Fruit fly (Drosophila melanogaster) whole organism, embryonic: ENCODE results near the gene CG17819.
A peak's percentile ranks its signal among the peaks of the same experiment; 100 is the strongest.

Source experiments
- CG10431 ChIP-seq: fragments of 200-800 bp; sonication (Bioruptor generic); optimal IDR thresholded peaks from 3 replicates; lab custom pipeline; 2018; ENCODE audit warnings: missing biosample characterization, mild to moderate bottlenecking, missing genetic modification characterization
- CG12769 ChIP-seq: fragments of 200-800 bp; sonication (Bioruptor generic); optimal IDR thresholded peaks from 2 replicates; lab custom pipeline; 2019; ENCODE audit warnings: missing biosample characterization, mild to moderate bottlenecking, missing genetic modification characterization, moderate library complexity
- CG14441 ChIP-seq: fragments of 200-800 bp; sonication (Bioruptor generic); IDR thresholded peaks from 2 replicates; pipeline ENCODE4 v1.3.6; 2022; ENCODE audit warnings: missing biosample characterization, missing genetic modification characterization
- CG15269 ChIP-seq: fragments of 200-800 bp; sonication (Bioruptor generic); optimal IDR thresholded peaks from 2 replicates; lab custom pipeline; 2018; ENCODE audit warnings: missing biosample characterization, mild to moderate bottlenecking, missing genetic modification characterization, moderate library complexity
- CG1529 ChIP-seq: fragments of 200-800 bp; sonication (Bioruptor generic); optimal IDR thresholded peaks from 3 replicates; lab custom pipeline; 2018; ENCODE audit warnings: missing biosample characterization, missing genetic modification characterization
- CG15601 ChIP-seq: fragments of 200-800 bp; sonication (Bioruptor generic); optimal IDR thresholded peaks from 3 replicates; lab custom pipeline; 2019; ENCODE audit warnings: missing biosample characterization, mild to moderate bottlenecking, missing genetic modification characterization, moderate library complexity
- CG43689 ChIP-seq: fragments of 200-800 bp; sonication (Bioruptor generic); IDR thresholded peaks from 2 replicates; pipeline ENCODE4 v1.3.6; 2022; ENCODE audit warnings: missing biosample characterization, missing genetic modification characterization
- CG6813 ChIP-seq: fragments of 200-800 bp; sonication (Bioruptor generic); optimal IDR thresholded peaks from 2 replicates; lab custom pipeline; 2017; ENCODE audit warnings: missing biosample characterization, missing genetic modification characterization, mild to moderate bottlenecking, moderate library complexity, missing genetic modification reagents
- CG7372 ChIP-seq: fragments of 200-800 bp; sonication (Bioruptor generic); IDR thresholded peaks from 2 replicates; pipeline ENCODE4 v1.3.6; 2022; ENCODE audit warnings: missing biosample characterization, missing genetic modification characterization
- CG7839 ChIP-seq: fragments of 200-800 bp; sonication (Bioruptor generic); optimal IDR thresholded peaks from 3 replicates; lab custom pipeline; 2018; ENCODE audit warnings: missing biosample characterization, mild to moderate bottlenecking, missing genetic modification characterization, moderate library complexity
- CG7963 ChIP-seq: fragments of 200-800 bp; sonication (Bioruptor generic); IDR thresholded peaks from 3 replicates; pipeline ENCODE4 v1.3.6; 2022; ENCODE audit warnings: missing biosample characterization, missing genetic modification characterization; ENCODE audit not compliant: partially characterized antibody
- CG8290 ChIP-seq, 3 experiments: fragments of 200-800 bp; sonication (Bioruptor generic); optimal IDR thresholded peaks; 2 replicates each; lab custom pipeline; 2016 to 2019; ENCODE audit warnings: missing biosample characterization in 3 of 3, missing genetic modification characterization in 3 of 3, mild to moderate bottlenecking in 2 of 3, moderate library complexity in 1 of 3
- CG8765 ChIP-seq: fragments of 200-800 bp; sonication (Bioruptor generic); IDR thresholded peaks from 2 replicates; pipeline ENCODE4 v1.3.6; 2022; ENCODE audit warnings: missing biosample characterization, missing genetic modification characterization
- CG9817 ChIP-seq: fragments of 200-800 bp; sonication (Bioruptor generic); optimal IDR thresholded peaks from 2 replicates; lab custom pipeline; 2018; ENCODE audit warnings: missing biosample characterization, mild to moderate bottlenecking, missing genetic modification characterization, moderate library complexity
- Dbx ChIP-seq: fragments of 200-800 bp; sonication (Bioruptor generic); IDR thresholded peaks from 3 replicates; pipeline ENCODE4 v1.3.6; 2022; ENCODE audit warnings: missing biosample characterization, missing genetic modification characterization
- Dip2 ChIP-seq: fragments of 200-800 bp; sonication (Bioruptor generic); IDR thresholded peaks from 2 replicates; pipeline ENCODE4 v1.3.6; 2022; ENCODE audit warnings: missing biosample characterization, missing genetic modification characterization
- Gug ChIP-seq: fragments of 200-800 bp; sonication (Bioruptor generic); IDR thresholded peaks from 4 replicates; pipeline ENCODE4 v1.3.6; 2022; ENCODE audit warnings: missing biosample characterization, missing genetic modification characterization
- HmgD ChIP-seq: fragments of 200-800 bp; sonication (Bioruptor generic); optimal IDR thresholded peaks from 3 replicates; lab custom pipeline; 2016; ENCODE audit warnings: missing biosample characterization, missing genetic modification characterization
- Hr78 ChIP-seq, 2 experiments: fragments of 200-800 bp in 1 of 2; fragments of >200 bp in 1 of 2; sonication (Bioruptor generic) in 1 of 2; optimal IDR thresholded peaks; 2 replicates each; lab custom pipeline; 2017 to 2019; ENCODE audit warnings: missing biosample characterization in 2 of 2, missing genetic modification characterization in 2 of 2, mild to moderate bottlenecking in 1 of 2, moderate library complexity in 1 of 2
- MTF-1 ChIP-seq: fragments of 200-800 bp; sonication (Bioruptor generic); optimal IDR thresholded peaks from 2 replicates; lab custom pipeline; 2018; ENCODE audit warnings: missing biosample characterization, mild to moderate bottlenecking, missing genetic modification characterization, borderline replicate concordance
- Mad ChIP-seq: fragments of 200-800 bp; sonication (Bioruptor generic); optimal IDR thresholded peaks from 2 replicates; lab custom pipeline; 2016; ENCODE audit warnings: missing biosample characterization, missing genetic modification characterization
- Ravus ChIP-seq: fragments of 200-800 bp; sonication (Bioruptor generic); IDR thresholded peaks from 2 replicates; pipeline ENCODE4 v1.3.6; 2022; ENCODE audit warnings: missing biosample characterization, missing genetic modification characterization
- Scr ChIP-seq: fragments of 200-800 bp; sonication (Bioruptor generic); IDR thresholded peaks from 2 replicates; pipeline ENCODE4 v1.3.6; 2022; ENCODE audit warnings: missing biosample characterization, missing genetic modification characterization; ENCODE audit not compliant: partially characterized antibody
- Ssrp ChIP-seq: fragments of 200-800 bp; sonication (Bioruptor generic); optimal IDR thresholded peaks from 2 replicates; lab custom pipeline; 2018; ENCODE audit warnings: missing biosample characterization, mild to moderate bottlenecking, missing genetic modification characterization, moderate library complexity
- TFAM ChIP-seq: fragments of 200-800 bp; sonication (Bioruptor generic); optimal IDR thresholded peaks from 2 replicates; lab custom pipeline; 2017; ENCODE audit warnings: missing biosample characterization, missing genetic modification characterization, inconsistent platforms
- ap ChIP-seq: fragments of 200-800 bp; sonication (Bioruptor generic); IDR thresholded peaks from 2 replicates; pipeline ENCODE4 v1.3.6; 2022; ENCODE audit warnings: missing biosample characterization, missing genetic modification characterization
- bigmax ChIP-seq: fragments of 200-800 bp; sonication (Bioruptor generic); optimal IDR thresholded peaks from 2 replicates; lab custom pipeline; 2018; ENCODE audit warnings: missing biosample characterization, mild to moderate bottlenecking, missing genetic modification characterization
- chif ChIP-seq, 2 experiments: fragments of 200-800 bp; sonication (Bioruptor generic); optimal IDR thresholded peaks; 3 replicates each; lab custom pipeline; 2016; ENCODE audit warnings: missing biosample characterization in 2 of 2, missing genetic modification characterization in 2 of 2
- croc ChIP-seq: fragments of 200-800 bp; sonication (Bioruptor generic); conservative IDR thresholded peaks from 3 replicates; pipeline ENCODE4 v1.3.6; 2022; ENCODE audit warnings: missing biosample characterization, missing genetic modification characterization
- crp ChIP-seq, 2 experiments: fragments of 200-800 bp; sonication (Bioruptor generic); optimal IDR thresholded peaks; 2 replicates in 1 of 2; 3 replicates in 1 of 2; lab custom pipeline; 2017; ENCODE audit warnings: missing biosample characterization in 2 of 2, missing genetic modification characterization in 2 of 2, mild to moderate bottlenecking in 1 of 2, moderate library complexity in 1 of 2
- gcm ChIP-seq: fragments of 200-800 bp; sonication (Bioruptor generic); optimal IDR thresholded peaks from 2 replicates; lab custom pipeline; 2019; ENCODE audit warnings: missing biosample characterization, mild to moderate bottlenecking, missing genetic modification characterization, moderate library complexity
- ind ChIP-seq: fragments of 200-800 bp; sonication (Bioruptor generic); optimal IDR thresholded peaks from 3 replicates; lab custom pipeline; 2016; ENCODE audit warnings: missing biosample characterization, missing genetic modification characterization
- jigr1 ChIP-seq: fragments of 200-800 bp; sonication (Bioruptor generic); IDR thresholded peaks from 3 replicates; pipeline ENCODE4 v1.3.6; 2022; ENCODE audit warnings: missing biosample characterization, missing genetic modification characterization
- klu ChIP-seq: fragments of 200-800 bp; sonication (Bioruptor generic); IDR thresholded peaks from 2 replicates; pipeline ENCODE4 v1.3.6; 2022; ENCODE audit warnings: missing biosample characterization, missing genetic modification characterization
- knrl ChIP-seq: fragments of 200-800 bp; sonication (Bioruptor generic); IDR thresholded peaks from 3 replicates; pipeline ENCODE4 v1.3.6; 2022; ENCODE audit warnings: missing biosample characterization, missing genetic modification characterization; ENCODE audit not compliant: partially characterized antibody
- pan ChIP-seq, 4 experiments: fragments of >200 bp in 3 of 4; fragments of 200-800 bp in 1 of 4; sonication (Bioruptor generic) in 1 of 4; optimal IDR thresholded peaks in 3 of 4; IDR thresholded peaks in 1 of 4; 2 replicates each; pipeline versions ENCODE4 v1.3.6 to Lab custom; 2017 to 2022; ENCODE audit warnings: missing biosample characterization in 2 of 4, missing genetic modification characterization in 2 of 4, mixed read lengths in 1 of 4
- prd ChIP-seq, 3 experiments: fragments of >200 bp in 2 of 3; fragments of 200-800 bp in 1 of 3; sonication (Bioruptor generic) in 1 of 3; optimal IDR thresholded peaks in 2 of 3; IDR thresholded peaks in 1 of 3; 2 replicates in 2 of 3; 3 replicates in 1 of 3; pipeline versions ENCODE4 v1.3.6 to Lab custom; 2017 to 2022; ENCODE audit warnings: missing biosample characterization in 1 of 3, missing genetic modification characterization in 1 of 3
- sd ChIP-seq: fragments of 200-800 bp; sonication (Bioruptor generic); optimal IDR thresholded peaks from 3 replicates; lab custom pipeline; 2018; ENCODE audit warnings: missing biosample characterization, mild to moderate bottlenecking, missing genetic modification characterization, moderate library complexity
- sens ChIP-seq: fragments of 200-800 bp; sonication (Bioruptor generic); peaks from one replicate; lab custom pipeline; 2016; ENCODE audit warnings: missing biosample characterization, missing genetic modification characterization
- seq ChIP-seq: fragments of 200-800 bp; sonication (Bioruptor generic); IDR thresholded peaks from 2 replicates; pipeline ENCODE4 v1.3.6; 2022; ENCODE audit warnings: missing biosample characterization, missing genetic modification characterization
- tio ChIP-seq: fragments of 200-800 bp; sonication (Bioruptor generic); optimal IDR thresholded peaks from 2 replicates; lab custom pipeline; 2017; ENCODE audit warnings: missing biosample characterization, missing genetic modification characterization, inconsistent platforms
- trem ChIP-seq: fragments of 200-800 bp; optimal IDR thresholded peaks from 3 replicates; lab custom pipeline; 2019; ENCODE audit warnings: missing biosample characterization, mild to moderate bottlenecking, missing genetic modification characterization, moderate library complexity
- ttk ChIP-seq: fragments of 200-800 bp; sonication (Bioruptor generic); IDR thresholded peaks from 2 replicates; pipeline ENCODE4 v2.1.2; 2022; ENCODE audit warnings: missing biosample characterization, missing genetic modification characterization
- tx ChIP-seq: fragments of 200-800 bp; sonication (Bioruptor generic); optimal IDR thresholded peaks from 2 replicates; lab custom pipeline; 2016; ENCODE audit warnings: missing biosample characterization, missing genetic modification characterization
- unc-4 ChIP-seq: fragments of 200-800 bp; sonication (Bioruptor generic); IDR thresholded peaks from 2 replicates; pipeline ENCODE4 v1.3.6; 2022; ENCODE audit warnings: missing biosample characterization, missing genetic modification characterization; ENCODE audit not compliant: partially characterized antibody
- zfh2 ChIP-seq: fragments of 200-800 bp; sonication (Bioruptor generic); optimal IDR thresholded peaks from 2 replicates; lab custom pipeline; 2016; ENCODE audit warnings: missing biosample characterization, missing genetic modification characterization

Gene CG17819

DNA sequence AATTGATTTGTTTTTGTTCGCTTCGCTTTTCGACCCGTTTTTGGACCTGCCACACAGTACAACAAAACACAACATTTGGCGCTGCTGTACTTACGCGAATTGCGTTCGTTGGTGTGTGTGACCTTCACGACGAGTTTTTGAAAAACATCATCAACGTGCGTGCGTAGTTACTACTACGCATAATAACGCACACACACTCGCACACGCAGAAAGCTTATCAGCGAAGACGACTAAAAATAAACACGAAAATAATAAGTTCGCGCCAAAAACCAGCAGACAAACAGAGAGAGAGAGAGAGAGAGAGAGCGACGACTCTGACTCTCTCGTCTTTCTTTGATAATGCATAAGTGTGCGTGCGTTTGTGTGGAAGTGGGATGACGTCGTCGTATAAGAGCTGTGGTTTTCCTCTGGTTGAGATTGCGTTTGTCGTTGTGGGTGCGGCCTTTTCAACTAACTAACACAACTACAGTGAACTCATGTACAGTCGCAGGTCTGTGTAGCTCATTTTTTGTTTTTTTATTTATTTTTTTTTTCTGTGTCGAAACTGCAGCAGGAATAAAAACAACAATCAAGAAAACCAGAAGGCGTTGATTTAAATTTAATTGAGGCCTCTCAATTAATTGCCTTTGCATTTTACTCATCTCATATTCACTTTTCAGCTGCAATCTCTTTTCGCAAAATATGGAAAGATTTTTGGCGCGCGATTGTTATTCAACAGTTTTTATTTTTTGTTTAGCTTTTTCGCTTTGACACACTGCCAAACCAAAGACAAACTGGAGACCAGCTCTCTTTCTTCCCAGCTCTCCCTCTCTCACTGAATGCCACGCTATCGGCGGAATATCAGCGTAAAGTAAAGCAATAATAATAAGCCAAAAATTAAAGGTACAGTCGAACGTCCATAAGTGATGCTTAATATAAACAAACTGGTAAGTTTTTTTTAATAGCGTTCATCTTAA, 31.5 kb downstream of the CG17819 start (continued):
- TF ChIP-seq HmgD (GFP tag; lab: Kevin White, UChicago) = no peak
- TF ChIP-seq ind (GFP tag; lab: Kevin White, UChicago) = no peak
- TF ChIP-seq CG10431 = peak; percentile 51
- no peak for TF ChIP-seq TFAM (GFP tag; lab: Kevin White, UChicago)
- TF ChIP-seq CG15601 (tag; lab: Kevin White, UChicago) = peak; percentile 58
- TF ChIP-seq seq (GFP tag; lab: Robert Waterston, UW) = peak; percentile 30; the same call in 1 of the 2 replicates
- TF ChIP-seq zfh2 = peak; percentile 32
- no peak for TF ChIP-seq prd (optimal IDR thresholded peaks at IDR 0.05; lab: Kevin White, UChicago)
- TF ChIP-seq prd (GFP tag; IDR thresholded peaks at IDR 0.05; lab: Robert Waterston, UW) = no peak
- no peak for TF ChIP-seq Gug (GFP tag; lab: Robert Waterston, UW)
- no peak for TF ChIP-seq CG7963 (GFP tag; lab: Robert Waterston, UW)
- no peak for TF ChIP-seq klu (GFP tag; lab: Robert Waterston, UW)
- TF ChIP-seq tio (GFP tag; lab: Kevin White, UChicago) = no peak
- TF ChIP-seq sd (tag; lab: Kevin White, UChicago) = peak; percentile 63
- peak; percentile 80 for TF ChIP-seq CG12769
- 0 out of 3 replicates have a peak, but pooled peaks have one; percentile 10 for TF ChIP-seq Dbx
- no peak for TF ChIP-seq CG7372 (GFP tag; lab: Robert Waterston, UW)
- no peak for TF ChIP-seq trem (tag; lab: Kevin White, UChicago)
- TF ChIP-seq ap (GFP tag; lab: Robert Waterston, UW) = no peak
- TF ChIP-seq CG15269 (tag; lab: Kevin White, UChicago) = no peak
- TF ChIP-seq unc-4 (GFP tag; lab: Robert Waterston, UW) = peak; percentile 34; the same call in 1 of the 2 replicates
- TF ChIP-seq CG6813 = peak; percentile 12
- no peak for TF ChIP-seq knrl (GFP tag; lab: Robert Waterston, UW)
- no peak for TF ChIP-seq CG9817 (tag; lab: Kevin White, UChicago)
- no peak for TF ChIP-seq Mad (GFP tag; lab: Kevin White, UChicago)
- TF ChIP-seq ttk (GFP tag; lab: Robert Waterston, UW) = no peak
- peak in 1 of 2 experiments; percentile 54 for TF ChIP-seq Hr78 (GFP tag; optimal IDR thresholded peaks at IDR 0.05; lab: Kevin White, UChicago)
- TF ChIP-seq croc (GFP tag; lab: Robert Waterston, UW) = no peak
- TF ChIP-seq Ravus (GFP tag; lab: Robert Waterston, UW) = no peak
- no peak for TF ChIP-seq Dip2 (GFP tag; lab: Robert Waterston, UW)
- TF ChIP-seq CG1529 = no peak
- no peak for TF ChIP-seq CG8290 (GFP tag; optimal IDR thresholded peaks at IDR 0.05; lab: Kevin White, UChicago)
- TF ChIP-seq CG8290 (tag; optimal IDR thresholded peaks at IDR 0.05; lab: Kevin White, UChicago) = peak in 1 of 2 experiments; percentile 37
- TF ChIP-seq CG43689 (GFP tag; lab: Robert Waterston, UW) = no peak
- no peak for TF ChIP-seq gcm
- TF ChIP-seq sens = peak; percentile 74
- peak; percentile 16; the same call in 1 of the 2 replicates for TF ChIP-seq CG14441 (GFP tag; lab: Robert Waterston, UW)
- no peak for TF ChIP-seq bigmax (GFP tag; lab: Kevin White, UChicago)
- peak; percentile 15 for TF ChIP-seq MTF-1 (GFP tag; lab: Kevin White, UChicago)
- no peak for TF ChIP-seq crp (GFP tag; optimal IDR thresholded peaks at IDR 0.05; lab: Kevin White, UChicago)
- TF ChIP-seq pan (optimal IDR thresholded peaks at IDR 0.05; lab: Kevin White, UChicago) = no peak
- TF ChIP-seq pan (GFP tag; optimal IDR thresholded peaks at IDR 0.05 in 1 of 2, IDR thresholded peaks at IDR 0.05 in 1 of 2) = peak in 1 of 2 experiments; percentile 23
- TF ChIP-seq CG7839 (tag; lab: Kevin White, UChicago) = no peak
- TF ChIP-seq jigr1 (GFP tag; lab: Robert Waterston, UW) = no peak
- TF ChIP-seq CG8765 (GFP tag; lab: Robert Waterston, UW) = no peak
- no peak for TF ChIP-seq tx
- no peak for TF ChIP-seq chif (GFP tag; optimal IDR thresholded peaks at IDR 0.05; lab: Kevin White, UChicago)
- TF ChIP-seq Scr (GFP tag; lab: Robert Waterston, UW) = peak; percentile 36; the same call in 1 of the 2 replicates
- TF ChIP-seq Ssrp (tag; lab: Kevin White, UChicago) = no peak
